Worm (Caenorhabditis elegans): Measurements from ENCODE around the gene T04A6.1.

- TF ChIP-seq R02D3.7 (tag; optimal IDR thresholded peaks at IDR 0.05) (no peak), nhr-77 (tag; optimal IDR thresholded peaks at IDR 0.05) (no peak), snpc-4 (tag; optimal IDR thresholded peaks at IDR 0.05) (no peak), nhr-12 (tag; optimal IDR thresholded peaks at IDR 0.05) (no peak), nhr-129 (tag; optimal IDR thresholded peaks at IDR 0.05) (no peak), ZK546.5 (tag; optimal IDR thresholded peaks at IDR 0.05) (no peak), lsy-2 (tag; optimal IDR thresholded peaks at IDR 0.05) (no peak)
These were observed 44.6 kb upstream of the T04A6.1 start for ce11 chrIII:7571726-7572125.
